Worm (Caenorhabditis elegans): ENCODE data around the gene Y37E11B.1.
A peak's percentile ranks its signal among the peaks of the same experiment; 100 is the strongest.

The Y37E11B.1 gene

DNA sequence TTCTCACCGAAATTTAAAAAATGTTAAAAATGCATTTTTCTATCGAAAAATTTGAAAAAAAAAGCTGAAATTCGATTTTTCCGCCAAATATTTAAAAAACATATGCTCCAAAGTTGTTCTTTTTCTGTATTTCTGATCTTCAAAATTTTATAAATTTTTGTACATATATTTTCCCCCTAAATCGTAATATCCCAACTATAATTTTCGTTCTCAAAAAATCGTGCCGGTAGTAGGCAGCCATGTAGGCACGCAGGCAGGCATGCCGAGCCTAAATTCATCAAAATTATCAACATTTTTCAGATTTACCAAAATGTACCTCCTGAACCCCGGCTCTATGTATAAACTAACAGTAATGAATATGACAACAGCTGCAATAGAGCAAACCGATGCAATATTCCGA, 14.5 kb upstream of the Y37E11B.1 start, which contains the start of gene sre-5:
sre-5 (plus strand) TSS at position 301 of the 400 bp plus-strand sequence.
- TF ChIP-seq alr-1 (tag; optimal IDR thresholded peaks at IDR 0.05; ENCODE audit: borderline replicate concordance): no peak
- TF ChIP-seq lin-15B (tag; optimal IDR thresholded peaks at IDR 0.05): no peak
- TF ChIP-seq unc-98 (GFP tag; IDR thresholded peaks at IDR 0.05): no peak
- no peak for TF ChIP-seq ztf-4 (tag; optimal IDR thresholded peaks at IDR 0.05)
- TF ChIP-seq tlp-1 (tag; optimal IDR thresholded peaks at IDR 0.05): no peak
- TF ChIP-seq ceh-63 (GFP tag; optimal IDR thresholded peaks at IDR 0.05): no peak
- TF ChIP-seq lsy-2 (tag; optimal IDR thresholded peaks at IDR 0.05): no peak
- TF ChIP-seq ztf-11 (tag; optimal IDR thresholded peaks at IDR 0.05): no peak
- no peak for TF ChIP-seq fos-1 (tag; optimal IDR thresholded peaks at IDR 0.05)
- TF ChIP-seq snu-23 (GFP tag; optimal IDR thresholded peaks at IDR 0.05): no peak
- no peak for TF ChIP-seq unc-86 (tag; optimal IDR thresholded peaks at IDR 0.05)
- TF ChIP-seq nhr-19 (GFP tag; conservative IDR thresholded peaks at IDR 0.05): no peak
- no peak for TF ChIP-seq vab-15 (tag; optimal IDR thresholded peaks at IDR 0.05)
- TF ChIP-seq lin-35 (GFP tag; optimal IDR thresholded peaks at IDR 0.05): no peak
- TF ChIP-seq egl-13 (tag; optimal IDR thresholded peaks at IDR 0.05): no peak
- TF ChIP-seq fkh-8 (tag; optimal IDR thresholded peaks at IDR 0.05): no peak
- TF ChIP-seq nhr-12 (tag; optimal IDR thresholded peaks at IDR 0.05): no peak

DNA sequence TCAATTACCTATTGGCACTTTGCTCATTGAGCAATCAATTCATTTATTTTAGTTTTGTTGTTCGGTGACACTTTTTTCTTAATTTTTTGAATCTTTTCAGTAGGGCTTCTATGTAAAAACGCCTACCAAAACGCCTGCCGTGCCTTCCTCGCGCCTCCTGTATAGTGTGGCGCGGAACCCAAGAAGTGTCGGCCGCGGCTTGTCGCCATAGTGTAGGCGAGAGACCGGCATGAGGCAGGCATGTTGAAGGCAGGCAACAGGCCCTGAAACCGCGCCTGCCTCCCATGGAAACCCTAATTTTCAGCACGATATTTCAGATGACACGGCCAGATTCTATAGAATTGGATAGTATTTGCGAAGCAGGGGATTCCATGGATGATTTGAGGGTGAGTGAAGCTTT, 10.8 kb upstream of the Y37E11B.1 start, which contains the start of gene otpl-1:
otpl-1 (plus strand) TSS at position 372 of the 400 bp plus-strand sequence.
- TF ChIP-seq dpl-1 (GFP tag; optimal IDR thresholded peaks at IDR 0.05) (no peak), swsn-7 (tag; optimal IDR thresholded peaks at IDR 0.05) (no peak), lin-39 (tag; optimal IDR thresholded peaks at IDR 0.05) (no peak), snpc-4 (tag; optimal IDR thresholded peaks at IDR 0.05) (peak; percentile 55)

DNA sequence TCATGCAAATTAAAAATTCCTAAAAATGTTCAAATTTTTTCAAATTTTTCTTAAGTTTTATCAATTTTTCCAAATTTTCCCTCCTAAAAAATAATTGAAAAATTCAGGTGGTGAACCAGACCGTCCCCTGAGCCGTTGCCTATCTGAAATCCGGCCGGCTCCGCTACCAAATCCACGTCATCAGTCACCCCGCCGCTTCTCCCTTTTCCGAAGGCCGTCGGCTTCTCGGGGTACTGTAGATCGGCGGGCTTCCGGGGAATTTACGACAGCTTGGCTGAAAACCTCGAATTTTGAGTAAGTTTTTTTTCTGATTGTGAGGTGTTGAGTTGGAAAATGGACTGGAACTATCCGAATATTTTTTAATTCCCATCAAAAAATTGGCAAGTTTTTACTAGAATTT, 8.8 kb upstream of the Y37E11B.1 start:
- TF ChIP-seq mab-9 (GFP tag; IDR thresholded peaks at IDR 0.05): no peak
- TF ChIP-seq grh-1 (GFP tag; IDR thresholded peaks at IDR 0.05): no peak
- TF ChIP-seq nhr-76 (tag; optimal IDR thresholded peaks at IDR 0.05): no peak
- TF ChIP-seq efl-1 (optimal IDR thresholded peaks at IDR 0.05): no peak
- TF ChIP-seq efl-1 (GFP tag; optimal IDR thresholded peaks at IDR 0.05 in 1 of 2): no peak
- no peak for TF ChIP-seq vab-15 (tag; optimal IDR thresholded peaks at IDR 0.05)
- TF ChIP-seq ztf-11 (tag; optimal IDR thresholded peaks at IDR 0.05): no peak
- TF ChIP-seq aly-2 (tag; optimal IDR thresholded peaks at IDR 0.05): no peak
- no peak for TF ChIP-seq mef-2 (tag; optimal IDR thresholded peaks at IDR 0.05)
- no peak for TF ChIP-seq ces-1 (GFP tag; optimal IDR thresholded peaks at IDR 0.05)
- TF ChIP-seq nhr-71 (tag; optimal IDR thresholded peaks at IDR 0.05): no peak
- no peak for TF ChIP-seq fkh-8 (tag; optimal IDR thresholded peaks at IDR 0.05)
- TF ChIP-seq nhr-28 (tag; optimal IDR thresholded peaks at IDR 0.05): no peak
- no peak for TF ChIP-seq alr-1 (tag; optimal IDR thresholded peaks at IDR 0.05; ENCODE audit: borderline replicate concordance)
- TF ChIP-seq elt-3 (tag; optimal IDR thresholded peaks at IDR 0.05): no peak

DNA sequence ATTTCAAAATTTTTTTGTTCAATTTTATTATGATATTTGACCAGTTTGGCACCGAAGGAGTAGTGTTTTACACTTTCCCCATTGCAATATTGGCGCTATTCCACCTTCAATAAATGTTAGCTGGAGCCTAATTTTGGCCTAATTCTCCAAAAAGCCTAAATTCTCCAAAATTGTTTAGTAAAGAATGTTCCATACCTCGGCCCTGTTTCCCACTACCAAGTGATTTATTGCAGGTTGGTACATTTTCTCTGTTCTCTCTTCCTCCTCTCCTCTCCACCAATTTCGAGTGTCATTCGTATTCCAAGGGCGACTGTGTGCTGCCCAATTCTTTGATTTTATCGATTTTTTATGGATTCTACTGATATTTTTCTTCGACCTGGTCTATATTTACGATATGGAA, 1.3 kb upstream of the Y37E11B.1 start, which contains the start of gene Y37E11B.2:
Y37E11B.2 (plus strand) TSS at position 301 of the 400 bp plus-strand sequence.
- TF ChIP-seq sup-37 (GFP tag; optimal IDR thresholded peaks at IDR 0.05) (no peak), grh-1 (GFP tag; IDR thresholded peaks at IDR 0.05) (no peak), ama-1 (optimal IDR thresholded peaks at IDR 0.05) (no peak), nhr-76 (tag; optimal IDR thresholded peaks at IDR 0.05) (no peak), nhr-84 (tag; optimal IDR thresholded peaks at IDR 0.05) (no peak), zag-1 (tag; optimal IDR thresholded peaks at IDR 0.05) (no peak), dpl-1 (GFP tag; optimal IDR thresholded peaks at IDR 0.05) (no peak), swsn-7 (tag; optimal IDR thresholded peaks at IDR 0.05) (no peak), nhr-77 (tag; optimal IDR thresholded peaks at IDR 0.05) (no peak)

DNA sequence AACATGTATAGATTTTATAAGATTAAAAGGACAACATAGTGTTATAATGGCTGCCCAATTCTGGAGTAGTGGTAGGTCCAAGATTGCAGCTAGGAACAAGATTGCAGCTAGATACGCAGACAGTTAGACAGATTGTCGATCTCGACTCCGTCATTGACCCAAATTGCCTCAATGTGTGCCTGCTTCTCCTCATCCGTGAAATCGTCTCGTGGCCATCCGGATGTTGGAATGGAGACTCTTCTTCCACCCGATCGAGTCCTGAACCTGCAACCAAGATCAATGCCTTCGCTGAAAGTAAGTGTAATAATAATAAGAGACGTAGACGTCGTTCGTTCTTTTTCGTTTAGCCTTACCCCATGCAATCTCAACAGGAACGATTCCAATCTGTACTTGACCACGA, 754 bp upstream of the Y37E11B.1 start:
- peak; percentile 63 for TF ChIP-seq nhr-85 (tag)
- TF ChIP-seq jun-1 (tag; optimal IDR thresholded peaks at IDR 0.05): no peak

Measured in whole organism, L1 larva.